Fruit fly (Drosophila melanogaster): Measurements from ENCODE around the gene CG5674.

dm6 chr2L:18005481-18005880 is 42.3 kb downstream of the CG5674 start:
- TF ChIP-seq ovo (GFP tag; optimal IDR thresholded peaks at IDR 0.05) (no peak), CG33017 (tag; optimal IDR thresholded peaks at IDR 0.05) (no peak), cnc (optimal IDR thresholded peaks at IDR 0.05) (no peak), pad (GFP tag; optimal IDR thresholded peaks at IDR 0.05) (no peak), Mnt (GFP tag; optimal IDR thresholded peaks at IDR 0.05) (no peak), CG1620 (GFP tag; optimal IDR thresholded peaks at IDR 0.05) (no peak), Clk (GFP tag; optimal IDR thresholded peaks at IDR 0.05) (no peak), cic (GFP tag; optimal IDR thresholded peaks at IDR 0.05) (no peak)

All from whole organism, adult.